Worm (Caenorhabditis elegans) whole organism, L4/young adult: ENCODE measurements around the gene T06D4.1.

Source experiments
- W03F9.2 ChIP-seq: fragments of 150-350 bp; optimal IDR thresholded peaks from 2 replicates; lab custom pipeline; 2014; ENCODE audit warnings: missing biosample characterization, missing genetic modification characterization
- dao-5 ChIP-seq: sonication (generic microtip); optimal IDR thresholded peaks from 2 replicates; lab custom pipeline; 2016; ENCODE audit warnings: missing genotype, missing genetic modification characterization, moderate library complexity, missing compliant biosample characterization

- no peak for TF ChIP-seq dao-5 (tag; lab: Kevin White, UChicago)
- no peak for TF ChIP-seq W03F9.2
Observed at ce11 chrII:3385736-3386135, 4.1 kb downstream of the T06D4.1 start, which contains the start of gene T06D4.2.
